Worm (Caenorhabditis elegans) whole organism, L4 larva: ENCODE measurements around the gene tbc-3.

Experiments used
- F26F4.8 ChIP-seq: fragments of 200-800 bp; sonication (Bioruptor generic); conservative IDR thresholded peaks from 2 replicates; pipeline ENCODE4 v1.3.6; 2022; ENCODE audit warnings: missing genetic modification characterization, missing compliant biosample characterization
- aha-1 ChIP-seq: fragments of 150-350 bp; peaks from one replicate; lab custom pipeline; 2014; ENCODE audit warnings: missing biosample characterization, missing genetic modification characterization
- dmd-8 ChIP-seq: fragments of 200-800 bp; sonication (Bioruptor generic); IDR thresholded peaks from 2 replicates; pipeline ENCODE4 v1.3.6; 2022; ENCODE audit warnings: missing genetic modification characterization, missing compliant biosample characterization
- lin-13 ChIP-seq: fragments of 150-350 bp; optimal IDR thresholded peaks from 2 replicates; lab custom pipeline; 2014; ENCODE audit warnings: missing biosample characterization, missing genetic modification reagents, missing genetic modification characterization
- mep-1 ChIP-seq: fragments of 150-350 bp; sonication (generic microtip); optimal IDR thresholded peaks from 3 replicates; lab custom pipeline; 2014; ENCODE audit warnings: missing biosample characterization, missing genetic modification characterization
- nhr-11 ChIP-seq: fragments of 150-350 bp; optimal IDR thresholded peaks from 2 replicates; lab custom pipeline; 2014; ENCODE audit warnings: missing biosample characterization, missing genetic modification characterization
- nhr-77 ChIP-seq: fragments of 150-350 bp; optimal IDR thresholded peaks from 2 replicates; lab custom pipeline; 2014; ENCODE audit warnings: missing biosample characterization, missing genetic modification characterization
- set-16 ChIP-seq: fragments of 200-800 bp; sonication (Bioruptor generic); IDR thresholded peaks from 2 replicates; pipeline ENCODE4 v1.3.6; 2022; ENCODE audit warnings: missing genetic modification reagents, missing genetic modification characterization, missing compliant biosample characterization
- unc-130 ChIP-seq: sonication (generic microtip); optimal IDR thresholded peaks from 2 replicates; lab custom pipeline; 2016; ENCODE audit warnings: missing genetic modification reagents, missing genetic modification characterization, missing compliant biosample characterization

DNA sequence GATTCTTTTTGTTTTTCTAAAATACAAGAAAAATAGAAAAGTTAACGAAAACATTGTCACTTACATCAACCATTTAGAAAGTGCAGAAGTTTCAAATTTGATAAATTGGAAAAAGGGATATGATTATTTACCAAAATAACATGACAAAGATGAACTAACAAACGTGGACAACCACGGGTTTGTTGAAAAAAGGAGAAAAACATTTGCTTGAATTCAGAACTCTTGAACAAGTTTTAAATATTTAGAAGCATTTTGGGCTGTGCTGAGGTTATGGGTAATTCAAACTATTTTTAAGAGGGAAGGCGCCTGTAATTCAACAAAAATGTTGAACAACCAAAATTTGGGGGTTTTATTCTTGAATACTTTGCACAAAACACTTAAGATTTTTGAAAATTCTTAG is 9.0 kb upstream of the tbc-3 start, which contains the start of gene ttbk-3:
- TF ChIP-seq set-16 (GFP tag; lab: Robert Waterston, UW) (no peak), dmd-8 (GFP tag; lab: Robert Waterston, UW) (no peak), lin-13 (GFP tag; lab: Kevin White, UChicago) (no peak), nhr-11 (no peak), F26F4.8 (no peak), mep-1 (tag; lab: Kevin White, UChicago) (no peak), unc-130 (GFP tag; lab: Kevin White, UChicago) (no peak), nhr-77 (no peak), aha-1 (tag; lab: Kevin White, UChicago) (no peak)
